Fruit fly (Drosophila melanogaster) whole organism, wandering third instar larva: ENCODE measurements around the gene Jon65Aiv.

ENCODE experiments used
- Abd-B ChIP-seq: fragments of >200 bp; optimal IDR thresholded peaks from 2 replicates; lab custom pipeline; 2017; ENCODE audit warnings: missing biosample characterization, missing genetic modification characterization
- Dfd ChIP-seq: fragments of >200 bp; optimal IDR thresholded peaks from 2 replicates; lab custom pipeline; 2017; ENCODE audit warnings: missing biosample characterization, missing genetic modification characterization
- dl ChIP-seq, 2 experiments: fragments of 175-275, 200-275 bp in 1 of 2; fragments of 200-275 bp in 1 of 2; sonication (Bioruptor generic); optimal IDR thresholded peaks; lab custom pipeline; 2018; ENCODE audit warnings: mild to moderate bottlenecking in 2 of 2, missing biosample characterization in 2 of 2, missing genetic modification characterization in 2 of 2, moderate library complexity in 2 of 2; ENCODE audit not compliant: partially characterized antibody in 2 of 2, insufficient read depth in 1 of 2
- dmrt93B ChIP-seq: fragments of 200-800 bp; sonication (Bioruptor generic); optimal IDR thresholded peaks from 2 replicates; lab custom pipeline; 2018; ENCODE audit warnings: missing biosample characterization, mild to moderate bottlenecking, missing genetic modification characterization
- pan ChIP-seq: fragments of >200 bp; optimal IDR thresholded peaks from 2 replicates; lab custom pipeline; 2017
- psq ChIP-seq: fragments of 200-800 bp; sonication (Bioruptor generic); optimal IDR thresholded peaks from 3 replicates; lab custom pipeline; 2017; ENCODE audit warnings: missing biosample characterization, mild to moderate bottlenecking, missing genetic modification characterization, moderate library complexity
- rgr ChIP-seq: fragments of 200-800 bp; sonication (Bioruptor generic); optimal IDR thresholded peaks from 3 replicates; lab custom pipeline; 2016; ENCODE audit warnings: missing biosample characterization, mild to moderate bottlenecking, missing genetic modification characterization

DNA sequence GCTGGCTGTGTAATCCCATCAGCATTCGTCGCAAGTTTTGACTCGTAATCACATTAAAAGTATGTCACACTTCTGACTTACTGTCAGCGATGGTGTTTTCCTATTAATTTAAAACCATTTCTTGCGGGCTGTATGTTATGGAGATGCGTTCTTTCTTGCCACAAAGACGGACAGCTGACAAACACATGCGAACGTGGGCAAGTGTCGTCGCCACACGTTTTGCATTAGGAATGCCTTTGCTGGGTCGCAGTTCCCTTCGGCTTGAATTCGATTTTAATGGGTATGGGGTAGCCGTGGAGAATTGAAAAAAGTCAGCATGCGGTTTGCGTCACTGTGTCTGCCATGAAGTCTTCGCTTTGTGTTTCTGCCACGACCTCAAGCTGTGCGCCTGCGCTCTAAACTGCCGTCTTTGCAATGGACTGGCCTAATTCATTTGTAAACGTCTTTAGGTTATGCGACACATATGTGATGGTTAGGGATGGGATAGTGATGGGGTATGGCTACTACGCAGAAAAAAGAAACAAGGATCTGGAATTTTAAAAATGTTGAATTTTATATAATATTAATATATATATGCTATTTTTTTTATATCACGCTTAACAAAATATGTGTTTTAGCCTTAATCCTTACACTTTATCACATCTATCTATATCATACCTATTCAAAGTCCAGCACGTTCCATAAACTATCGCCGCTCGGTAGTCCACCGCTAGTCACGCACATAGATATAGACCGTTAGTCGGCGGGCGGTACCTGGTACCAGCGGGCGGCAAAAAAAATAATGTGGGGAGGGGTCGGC, 45.1 kb upstream of the Jon65Aiv start:
- no peak for TF ChIP-seq psq
- no peak for TF ChIP-seq Abd-B
- no peak for TF ChIP-seq dl (GFP tag; optimal IDR thresholded peaks at IDR 0.05; lab: Kevin White, UChicago; ENCODE audit: insufficient read depth in 1 of 2, partially characterized antibody in 2 of 2)
- no peak for TF ChIP-seq pan (lab: Kevin White, UChicago)
- no peak for TF ChIP-seq rgr (GFP tag; lab: Kevin White, UChicago)
- TF ChIP-seq dmrt93B (GFP tag; lab: Kevin White, UChicago) = no peak
- no peak for TF ChIP-seq Dfd (GFP tag; lab: Kevin White, UChicago)
